Worm (Caenorhabditis elegans): ENCODE measurements around the gene srx-43.
"Not testable (repeated sequence)": the region's sequence is repeated elsewhere in the genome, so short reads cannot be mapped to it uniquely, and the experiment has no call there.

ce11 chrV:16040140-16040827, 22.5 kb downstream of the srx-43 start, which contains the start of the genes his-4 and his-3:
- not testable (repeated sequence) for TF ChIP-seq R02D3.7, zag-1, nhr-23, nhr-10, mdl-1, crh-2, ztf-11 (tag; optimal IDR thresholded peaks at IDR 0.05)
- peak in 1 of 2 experiments; percentile 38 for TF ChIP-seq lsy-2 (tag; optimal IDR thresholded peaks at IDR 0.05)
- peak; percentile 39 for TF ChIP-seq sma-3 (GFP tag; optimal IDR thresholded peaks at IDR 0.05)

Data from whole organism, L2 larva.